Worm (Caenorhabditis elegans) whole organism, L4 larva: ENCODE data around the gene F19G12.9.

ENCODE experiments used
- F37D6.2 ChIP-seq: sonication (generic microtip); optimal IDR thresholded peaks from 2 replicates; lab custom pipeline; 2016; ENCODE audit warnings: mild to moderate bottlenecking, missing genetic modification characterization, missing compliant biosample characterization
- F49E8.2 ChIP-seq: sonication (generic microtip); optimal IDR thresholded peaks from 2 replicates; lab custom pipeline; 2016; ENCODE audit warnings: missing compliant biosample characterization, mild to moderate bottlenecking, missing genetic modification characterization, borderline replicate concordance
- T26A8.4 ChIP-seq: fragments of 200-800 bp; sonication (Bioruptor generic); IDR thresholded peaks from 2 replicates; pipeline ENCODE4 v1.3.6; 2022; ENCODE audit warnings: missing genetic modification characterization, missing compliant biosample characterization
- Y105C5A.15 ChIP-seq: fragments of 200-800 bp; sonication (Bioruptor generic); IDR thresholded peaks from 2 replicates; pipeline ENCODE4 v1.3.6; 2022; ENCODE audit warnings: missing genetic modification characterization, missing compliant biosample characterization
- Y48G9A.11 ChIP-seq: fragments of 200-800 bp; sonication (Bioruptor generic); IDR thresholded peaks from 2 replicates; pipeline ENCODE4 v1.3.6; 2022; ENCODE audit warnings: missing genetic modification reagents, missing genetic modification characterization, missing compliant biosample characterization
- ceh-20 ChIP-seq: fragments of 200-800 bp; sonication (Bioruptor generic); IDR thresholded peaks from 2 replicates; pipeline ENCODE4 v1.3.6; 2022; ENCODE audit warnings: missing genetic modification reagents, missing genetic modification characterization, missing compliant biosample characterization
- ceh-32 ChIP-seq: sonication (generic microtip); optimal IDR thresholded peaks from 2 replicates; lab custom pipeline; 2016; ENCODE audit warnings: mild to moderate bottlenecking, missing genetic modification characterization, missing compliant biosample characterization; ENCODE audit not compliant: poor library complexity
- ceh-44 ChIP-seq: fragments of 200-800 bp; sonication (Bioruptor generic); IDR thresholded peaks from 2 replicates; pipeline ENCODE4 v1.3.6; 2022; ENCODE audit warnings: missing genetic modification reagents, missing genetic modification characterization, missing compliant biosample characterization
- ceh-62 ChIP-seq: sonication (generic microtip); optimal IDR thresholded peaks from 2 replicates; lab custom pipeline; 2017; ENCODE audit warnings: missing biosample characterization, missing genetic modification characterization
- ces-1 ChIP-seq: fragments of 150-350 bp; sonication (generic microtip); optimal IDR thresholded peaks from 4 replicates; lab custom pipeline; 2014; ENCODE audit warnings: missing biosample characterization, missing genetic modification reagents, missing genetic modification characterization
- daf-12 ChIP-seq: fragments of 150-350 bp; optimal IDR thresholded peaks from 2 replicates; lab custom pipeline; 2014; ENCODE audit warnings: missing biosample characterization, missing genetic modification reagents, missing genetic modification characterization
- daf-19 ChIP-seq: fragments of 200-800 bp; sonication (Bioruptor generic); conservative IDR thresholded peaks from 2 replicates; pipeline ENCODE4 v1.3.6; 2022; ENCODE audit warnings: missing genetic modification characterization, missing compliant biosample characterization
- dmd-9 ChIP-seq: fragments of 200-800 bp; sonication (Bioruptor generic); IDR thresholded peaks from 2 replicates; pipeline ENCODE4 v1.3.6; 2022; ENCODE audit warnings: missing genetic modification reagents, missing genetic modification characterization, missing compliant biosample characterization
- egl-27 ChIP-seq: sonication (generic microtip); optimal IDR thresholded peaks from 3 replicates; lab custom pipeline; 2017; ENCODE audit warnings: missing biosample characterization, missing genetic modification reagents, missing genetic modification characterization
- egl-43 ChIP-seq: fragments of 200-800 bp; sonication (Bioruptor generic); IDR thresholded peaks from 2 replicates; pipeline ENCODE4 v1.3.6; 2022; ENCODE audit warnings: missing genetic modification reagents, missing genetic modification characterization, missing compliant biosample characterization
- fkh-10 ChIP-seq: fragments of 150-350 bp; optimal IDR thresholded peaks from 2 replicates; lab custom pipeline; 2014; ENCODE audit warnings: missing biosample characterization, missing genetic modification reagents, missing genetic modification characterization
- gei-8 ChIP-seq: fragments of 200-800 bp; sonication (Bioruptor generic); optimal IDR thresholded peaks from 2 replicates; lab custom pipeline; 2018; ENCODE audit warnings: mild to moderate bottlenecking, missing genetic modification characterization, missing compliant biosample characterization
- hif-1 ChIP-seq, 2 experiments: sonication (generic microtip); optimal IDR thresholded peaks; 2 replicates each; lab custom pipeline; 2016 to 2017; ENCODE audit warnings: missing compliant biosample characterization in 2 of 2, missing genetic modification characterization in 2 of 2, missing genetic modification reagents in 2 of 2, missing genotype in 2 of 2, mild to moderate bottlenecking in 1 of 2
- hlh-30 ChIP-seq: sonication (generic microtip); optimal IDR thresholded peaks from 2 replicates; lab custom pipeline; 2017; ENCODE audit warnings: antibody characterized with exemption, mild to moderate bottlenecking, missing genetic modification characterization, missing compliant biosample characterization; ENCODE audit not compliant: insufficient read depth
- hmg-1.1 ChIP-seq: fragments of 200-800 bp; sonication (Bioruptor generic); IDR thresholded peaks from 2 replicates; pipeline ENCODE4 v1.3.6; 2022; ENCODE audit warnings: missing genetic modification reagents, missing genetic modification characterization, missing compliant biosample characterization
- jun-1 ChIP-seq: fragments of 150-350 bp; optimal IDR thresholded peaks from 2 replicates; lab custom pipeline; 2014; ENCODE audit warnings: missing biosample characterization, missing genetic modification reagents, missing genetic modification characterization
- lim-7 ChIP-seq: fragments of 200-800 bp; sonication (Bioruptor generic); IDR thresholded peaks from 2 replicates; pipeline ENCODE4 v1.3.6; 2022; ENCODE audit warnings: missing genetic modification characterization, missing compliant biosample characterization
- lin-1 ChIP-seq: fragments of 200-800 bp; sonication (Bioruptor generic); IDR thresholded peaks from 2 replicates; pipeline ENCODE4 v1.3.6; 2022; ENCODE audit warnings: missing genetic modification reagents, missing genetic modification characterization, missing compliant biosample characterization
- lir-3 ChIP-seq: sonication (generic microtip); optimal IDR thresholded peaks from 2 replicates; lab custom pipeline; 2016; ENCODE audit warnings: mild to moderate bottlenecking, missing genetic modification characterization, missing compliant biosample characterization
- madf-5 ChIP-seq, 2 experiments: fragments of 200-800 bp; sonication (Bioruptor generic); IDR thresholded peaks; 2 replicates each; pipeline ENCODE4 v1.3.6; 2022; ENCODE audit warnings: missing compliant biosample characterization in 2 of 2, missing genetic modification characterization in 2 of 2
- mdl-1 ChIP-seq, 2 experiments: fragments of 150-350 bp in 1 of 2; sonication (generic microtip) in 1 of 2; optimal IDR thresholded peaks; 2 replicates each; lab custom pipeline; 2014 to 2017; ENCODE audit warnings: missing biosample characterization in 2 of 2, missing genetic modification characterization in 2 of 2
- mep-1 ChIP-seq: fragments of 150-350 bp; sonication (generic microtip); optimal IDR thresholded peaks from 3 replicates; lab custom pipeline; 2014; ENCODE audit warnings: missing biosample characterization, missing genetic modification characterization
- mes-2 ChIP-seq: sonication (generic microtip); optimal IDR thresholded peaks from 2 replicates; lab custom pipeline; 2016; ENCODE audit warnings: missing genotype, mild to moderate bottlenecking, missing genetic modification characterization, missing compliant biosample characterization; ENCODE audit not compliant: poor library complexity, severe bottlenecking
- nhr-10 ChIP-seq: fragments of 150-350 bp; optimal IDR thresholded peaks from 2 replicates; lab custom pipeline; 2014; ENCODE audit warnings: missing biosample characterization, missing genetic modification characterization
- nhr-102 ChIP-seq: sonication (generic microtip); optimal IDR thresholded peaks from 2 replicates; lab custom pipeline; 2016; ENCODE audit warnings: mild to moderate bottlenecking, missing genetic modification characterization, moderate library complexity, missing compliant biosample characterization
- nhr-111 ChIP-seq: fragments of 200-800 bp; sonication (Bioruptor generic); optimal IDR thresholded peaks from 2 replicates; lab custom pipeline; 2018; ENCODE audit warnings: mild to moderate bottlenecking, missing genetic modification characterization, missing compliant biosample characterization
- nhr-41 ChIP-seq: fragments of 200-800 bp; sonication (Bioruptor generic); IDR thresholded peaks from 2 replicates; pipeline ENCODE4 v1.3.6; 2022; ENCODE audit warnings: missing genetic modification reagents, missing genetic modification characterization, missing compliant biosample characterization
- nhr-42 ChIP-seq: fragments of 200-800 bp; sonication (Bioruptor generic); IDR thresholded peaks from 2 replicates; pipeline ENCODE4 v1.3.6; 2022; ENCODE audit warnings: missing genetic modification characterization, missing compliant biosample characterization
- nhr-48 ChIP-seq: sonication (generic microtip); optimal IDR thresholded peaks from 2 replicates; lab custom pipeline; 2016; ENCODE audit warnings: mild to moderate bottlenecking, missing genetic modification characterization, missing compliant biosample characterization
- pha-4 ChIP-seq, 2 experiments: fragments of 150-350 bp in 1 of 2; fragments of 200-800 bp in 1 of 2; sonication (Bioruptor generic) in 1 of 2; IDR thresholded peaks in 1 of 2; optimal IDR thresholded peaks in 1 of 2; 2 replicates each; pipeline versions ENCODE4 v1.3.6 to Lab custom; 2014 to 2022; ENCODE audit warnings: missing genetic modification characterization in 2 of 2, missing genetic modification reagents in 2 of 2, missing biosample characterization in 1 of 2, missing compliant biosample characterization in 1 of 2
- php-3 ChIP-seq: fragments of 200-800 bp; sonication (Bioruptor generic); IDR thresholded peaks from 2 replicates; pipeline ENCODE4 v1.3.6; 2022; ENCODE audit warnings: missing genetic modification reagents, missing genetic modification characterization, missing compliant biosample characterization
- rbr-2 ChIP-seq: sonication (generic microtip); optimal IDR thresholded peaks from 2 replicates; lab custom pipeline; 2016; ENCODE audit warnings: missing genotype, missing genetic modification characterization, missing compliant biosample characterization
- snpc-4 ChIP-seq: fragments of 150-350 bp; optimal IDR thresholded peaks from 2 replicates; lab custom pipeline; 2014; ENCODE audit warnings: missing biosample characterization, missing genetic modification characterization
- spr-1 ChIP-seq: sonication (generic microtip); optimal IDR thresholded peaks from 2 replicates; lab custom pipeline; 2016; ENCODE audit warnings: mild to moderate bottlenecking, missing genetic modification characterization, missing compliant biosample characterization
- tra-1 ChIP-seq: fragments of 200-800 bp; sonication (Bioruptor generic); IDR thresholded peaks from 2 replicates; pipeline ENCODE4 v1.3.6; 2022; ENCODE audit warnings: missing genetic modification reagents, missing genetic modification characterization, missing compliant biosample characterization
- vab-7 ChIP-seq: fragments of 200-800 bp; sonication (Bioruptor generic); IDR thresholded peaks from 2 replicates; pipeline ENCODE4 v1.3.6; 2022; ENCODE audit warnings: missing genetic modification reagents, missing genetic modification characterization, missing compliant biosample characterization
- zag-1 ChIP-seq: fragments of 150-350 bp; optimal IDR thresholded peaks from 2 replicates; lab custom pipeline; 2014; ENCODE audit warnings: missing biosample characterization, missing genetic modification characterization
- zip-11 ChIP-seq: fragments of 200-800 bp; sonication (Bioruptor generic); IDR thresholded peaks from 2 replicates; pipeline ENCODE4 v1.3.6; 2022; ENCODE audit warnings: missing genetic modification characterization, missing compliant biosample characterization
- zip-2 ChIP-seq: fragments of 150-350 bp; optimal IDR thresholded peaks from 2 replicates; lab custom pipeline; 2014; ENCODE audit warnings: missing biosample characterization, missing genetic modification characterization

The F19G12.9 gene

ce11 chrX:1437097-1437496, 18.1 kb downstream of the F19G12.9 start (continued):
- TF ChIP-seq fkh-10 (GFP tag; lab: Kevin White, UChicago) (peak; percentile 40), snpc-4 (tag; lab: Kevin White, UChicago) (no peak), pha-4 (GFP tag; IDR thresholded peaks at IDR 0.05; lab: Robert Waterston, UW) (no peak), pha-4 (tag; optimal IDR thresholded peaks at IDR 0.05; lab: Kevin White, UChicago) (no peak), daf-19 (no peak), php-3 (GFP tag; lab: Robert Waterston, UW) (no peak), ceh-62 (tag; lab: Kevin White, UChicago) (no peak), ceh-32 (tag; lab: Kevin White, UChicago) (no peak), lir-3 (tag; lab: Kevin White, UChicago) (no peak), hlh-30 (tag; lab: Kevin White, UChicago) (no peak), dmd-9 (no peak), zip-11 (no peak), tra-1 (GFP tag; lab: Robert Waterston, UW) (no peak), nhr-41 (no peak), nhr-48 (tag; lab: Kevin White, UChicago) (no peak), jun-1 (tag; lab: Kevin White, UChicago) (no peak), lim-7 (GFP tag; lab: Robert Waterston, UW) (no peak), nhr-10 (tag; lab: Kevin White, UChicago) (no peak), nhr-102 (tag; lab: Kevin White, UChicago) (no peak), F49E8.2 (tag; lab: Kevin White, UChicago) (no peak), zip-2 (tag; lab: Kevin White, UChicago) (no peak), gei-8 (GFP tag; lab: Kevin White, UChicago) (no peak), ces-1 (GFP tag; lab: Kevin White, UChicago) (no peak), egl-43 (GFP tag; lab: Robert Waterston, UW) (0 out of 2 replicates have a peak, but pooled peaks have one; percentile 54), zag-1 (tag; lab: Kevin White, UChicago) (no peak), nhr-111 (GFP tag; lab: Kevin White, UChicago) (no peak), lin-1 (GFP tag; lab: Robert Waterston, UW) (no peak), spr-1 (tag; lab: Kevin White, UChicago) (no peak), hif-1 (tag; optimal IDR thresholded peaks at IDR 0.05; lab: Kevin White, UChicago) (no peak), ceh-20 (GFP tag; lab: Robert Waterston, UW) (no peak), Y48G9A.11 (no peak), mdl-1 (tag; optimal IDR thresholded peaks at IDR 0.05; lab: Kevin White, UChicago) (no peak), nhr-42 (GFP tag; lab: Robert Waterston, UW) (no peak), T26A8.4 (GFP tag; lab: Robert Waterston, UW) (no peak)
- TF ChIP-seq, all 104 proteins: peak for 8

- 0 out of 2 replicates have a peak, but pooled peaks have one; percentile 33 for TF ChIP-seq vab-7
- TF ChIP-seq mes-2 (tag; lab: Kevin White, UChicago): peak; percentile 32
- TF ChIP-seq madf-5 (GFP tag; IDR thresholded peaks at IDR 0.05; lab: Robert Waterston, UW): no peak
- 0 out of 2 replicates have a peak, but pooled peaks have one; percentile 25 for TF ChIP-seq hmg-1.1
- TF ChIP-seq mdl-1 (tag; optimal IDR thresholded peaks at IDR 0.05; lab: Kevin White, UChicago): peak in 1 of 2 experiments; percentile 53
- TF ChIP-seq egl-27 (tag; lab: Kevin White, UChicago): no peak
- TF ChIP-seq hlh-30 (tag; lab: Kevin White, UChicago): peak; percentile 52
- 0 out of 2 replicates have a peak, but pooled peaks have one; percentile 22 for TF ChIP-seq Y105C5A.15 (GFP tag; lab: Robert Waterston, UW)
- peak; percentile 69 for TF ChIP-seq F37D6.2 (tag; lab: Kevin White, UChicago)
- TF ChIP-seq rbr-2 (tag; lab: Kevin White, UChicago): peak; percentile 30
- no peak for TF ChIP-seq daf-12 (tag; lab: Kevin White, UChicago)
- TF ChIP-seq tra-1 (GFP tag; lab: Robert Waterston, UW): no peak
- TF ChIP-seq ceh-44 (GFP tag; lab: Robert Waterston, UW): no peak
- peak; percentile 28 for TF ChIP-seq mep-1 (tag; lab: Kevin White, UChicago)
Measured at ce11 chrX:1438925-1439324, 19.9 kb downstream of the F19G12.9 start.
